Worm (Caenorhabditis elegans): ENCODE measurements around the gene elo-2.

ce11 chrIV:17417723-17418122, 49.5 kb downstream of the elo-2 start, which contains the start of gene npr-26:
- TF ChIP-seq scrt-1 (GFP tag; IDR thresholded peaks at IDR 0.05) (no peak), B0310.2 (tag; optimal IDR thresholded peaks at IDR 0.05) (no peak)

Measured in whole organism, early embryonic.